Fruit fly (Drosophila melanogaster) whole organism, prepupa: Measurements from ENCODE around the gene CG13060.

ENCODE experiments used
- Blimp-1 ChIP-seq: fragments of 200-800 bp; sonication (Bioruptor generic); optimal IDR thresholded peaks from 3 replicates; lab custom pipeline; 2017; ENCODE audit warnings: missing biosample characterization, missing genetic modification characterization, mild to moderate bottlenecking, moderate library complexity, missing genetic modification reagents
- CG10631 ChIP-seq: fragments of 200-800 bp; sonication (Bioruptor generic); optimal IDR thresholded peaks from 2 replicates; lab custom pipeline; 2016; ENCODE audit warnings: missing biosample characterization, missing genetic modification characterization
- CG10669 ChIP-seq: fragments of 200-800 bp; sonication (Bioruptor generic); optimal IDR thresholded peaks from 3 replicates; lab custom pipeline; 2018; ENCODE audit warnings: missing biosample characterization, mild to moderate bottlenecking, missing genetic modification characterization, moderate library complexity
- CG11294 ChIP-seq: fragments of 200-800 bp; sonication (Bioruptor generic); IDR thresholded peaks from 2 replicates; pipeline ENCODE4 v1.3.6; 2022; ENCODE audit warnings: missing biosample characterization, missing genetic modification characterization
- CG11762 ChIP-seq: fragments of 200-800 bp; sonication (Bioruptor generic); optimal IDR thresholded peaks from 3 replicates; lab custom pipeline; 2016; ENCODE audit warnings: missing biosample characterization, missing genetic modification characterization; ENCODE audit not compliant: insufficient read depth
- CG11902 ChIP-seq: fragments of 200-800 bp; sonication (Bioruptor generic); optimal IDR thresholded peaks from 3 replicates; lab custom pipeline; 2016; ENCODE audit warnings: missing biosample characterization, missing genetic modification characterization
- CG15336 ChIP-seq: fragments of 200-800 bp; sonication (Bioruptor generic); IDR thresholded peaks from 2 replicates; pipeline ENCODE4 v1.3.6; 2022; ENCODE audit warnings: missing biosample characterization, missing genetic modification characterization
- CG1621 ChIP-seq: fragments of 200-800 bp; sonication (Bioruptor generic); optimal IDR thresholded peaks from 3 replicates; lab custom pipeline; 2018; ENCODE audit warnings: missing biosample characterization, mild to moderate bottlenecking, missing genetic modification characterization
- CG16779 ChIP-seq: fragments of 200-800 bp; sonication (Bioruptor generic); optimal IDR thresholded peaks from 3 replicates; lab custom pipeline; 2017; ENCODE audit warnings: missing biosample characterization, mild to moderate bottlenecking, missing genetic modification characterization
- CG31627 ChIP-seq: fragments of 200-800 bp; sonication (Bioruptor generic); optimal IDR thresholded peaks from 3 replicates; lab custom pipeline; 2016; ENCODE audit warnings: missing biosample characterization, missing genetic modification characterization
- CG34406 ChIP-seq: fragments of 200-800 bp; sonication (Bioruptor generic); optimal IDR thresholded peaks from 3 replicates; lab custom pipeline; 2016; ENCODE audit warnings: missing biosample characterization, missing genetic modification characterization
- CG4318 ChIP-seq: fragments of 200-800 bp; sonication (Bioruptor generic); optimal IDR thresholded peaks from 3 replicates; lab custom pipeline; 2017; ENCODE audit warnings: missing biosample characterization, mild to moderate bottlenecking, missing genetic modification characterization
- CG6163 ChIP-seq: fragments of 200-800 bp; sonication (Bioruptor generic); IDR thresholded peaks from 3 replicates; pipeline ENCODE4 v1.3.6; 2022; ENCODE audit warnings: missing biosample characterization, missing genetic modification characterization
- CG6276 ChIP-seq: fragments of 200-800 bp; sonication (Bioruptor generic); optimal IDR thresholded peaks from 2 replicates; lab custom pipeline; 2017; ENCODE audit warnings: missing biosample characterization, mild to moderate bottlenecking, missing genetic modification characterization
- CG6792 ChIP-seq: fragments of 200-800 bp; sonication (Bioruptor generic); optimal IDR thresholded peaks from 3 replicates; lab custom pipeline; 2016; ENCODE audit warnings: missing biosample characterization, missing genetic modification characterization
- CG6808 ChIP-seq: fragments of 200-800 bp; sonication (Bioruptor generic); optimal IDR thresholded peaks from 3 replicates; lab custom pipeline; 2017; ENCODE audit warnings: missing biosample characterization, missing genetic modification characterization, mild to moderate bottlenecking, moderate library complexity, missing genetic modification reagents
- CG6854 ChIP-seq: fragments of 200-800 bp; sonication (Bioruptor generic); optimal IDR thresholded peaks from 2 replicates; lab custom pipeline; 2017; ENCODE audit warnings: missing biosample characterization, mild to moderate bottlenecking, missing genetic modification characterization
- CG7368 ChIP-seq: fragments of 200-800 bp; sonication (Bioruptor generic); optimal IDR thresholded peaks from 3 replicates; lab custom pipeline; 2016; ENCODE audit warnings: missing biosample characterization, missing genetic modification characterization
- CG8119 ChIP-seq: fragments of 200-800 bp; sonication (Bioruptor generic); IDR thresholded peaks from 3 replicates; pipeline ENCODE4 v1.3.6; 2022; ENCODE audit warnings: missing biosample characterization, missing genetic modification characterization
- CG8319 ChIP-seq: fragments of 200-800 bp; sonication (Bioruptor generic); optimal IDR thresholded peaks from 3 replicates; lab custom pipeline; 2016; ENCODE audit warnings: missing biosample characterization, missing genetic modification characterization
- CG8632 ChIP-seq: fragments of 200-800 bp; sonication (Bioruptor generic); optimal IDR thresholded peaks from 3 replicates; lab custom pipeline; 2016; ENCODE audit warnings: missing biosample characterization, missing genetic modification characterization
- CG9139 ChIP-seq: fragments of 200-800 bp; sonication (Bioruptor generic); optimal IDR thresholded peaks from 3 replicates; lab custom pipeline; 2017; ENCODE audit warnings: missing biosample characterization, mild to moderate bottlenecking, missing genetic modification characterization
- Eip75B ChIP-seq: fragments of 200-800 bp; sonication (Bioruptor generic); optimal IDR thresholded peaks from 3 replicates; lab custom pipeline; 2016; ENCODE audit warnings: missing biosample characterization, missing genetic modification characterization
- Eip93F ChIP-seq: fragments of 200-800 bp; sonication (Bioruptor generic); optimal IDR thresholded peaks from 2 replicates; lab custom pipeline; 2016; ENCODE audit warnings: missing biosample characterization, mild to moderate bottlenecking, missing genetic modification characterization
- Ets21C ChIP-seq: fragments of 200-800 bp; sonication (Bioruptor generic); optimal IDR thresholded peaks from 3 replicates; lab custom pipeline; 2016; ENCODE audit warnings: missing biosample characterization, missing genetic modification characterization
- Gug ChIP-seq: fragments of 200-800 bp; sonication (Bioruptor generic); IDR thresholded peaks from 2 replicates; pipeline ENCODE4 v1.3.6; 2022; ENCODE audit warnings: missing biosample characterization, missing genetic modification characterization
- Hr38 ChIP-seq: sonication (Bioruptor generic); optimal IDR thresholded peaks from 2 replicates; lab custom pipeline; 2016; ENCODE audit warnings: missing biosample characterization, missing genetic modification characterization
- Hr39 ChIP-seq: fragments of 200-800 bp; sonication (Bioruptor generic); optimal IDR thresholded peaks from 2 replicates; lab custom pipeline; 2016; ENCODE audit warnings: missing biosample characterization, missing genetic modification characterization
- Hr4 ChIP-seq: fragments of 200-800 bp; sonication (Bioruptor generic); optimal IDR thresholded peaks from 3 replicates; lab custom pipeline; 2016; ENCODE audit warnings: missing biosample characterization, missing genetic modification characterization
- Lpt ChIP-seq: fragments of 200-800 bp; sonication (Bioruptor generic); optimal IDR thresholded peaks from 3 replicates; lab custom pipeline; 2016; ENCODE audit warnings: missing biosample characterization, missing genetic modification characterization
- Met ChIP-seq: fragments of 200-800 bp; sonication (Bioruptor generic); optimal IDR thresholded peaks from 3 replicates; lab custom pipeline; 2016; ENCODE audit warnings: missing biosample characterization, missing genetic modification characterization
- Sox14 ChIP-seq: fragments of 200-800 bp; sonication (Bioruptor generic); optimal IDR thresholded peaks from 3 replicates; lab custom pipeline; 2016; ENCODE audit warnings: missing biosample characterization, missing genetic modification characterization
- Sox15 ChIP-seq: fragments of 200-800 bp; sonication (Bioruptor generic); optimal IDR thresholded peaks from 3 replicates; lab custom pipeline; 2016; ENCODE audit warnings: missing biosample characterization, missing genetic modification characterization
- achi ChIP-seq: fragments of 200-800 bp; sonication (Bioruptor generic); optimal IDR thresholded peaks from 3 replicates; lab custom pipeline; 2016; ENCODE audit warnings: missing biosample characterization, missing genetic modification characterization
- acj6 ChIP-seq: fragments of 200-800 bp; sonication (Bioruptor generic); optimal IDR thresholded peaks from 3 replicates; lab custom pipeline; 2016; ENCODE audit warnings: missing biosample characterization, missing genetic modification characterization
- cyc ChIP-seq: fragments of 200-800 bp; sonication (Bioruptor generic); optimal IDR thresholded peaks from 3 replicates; lab custom pipeline; 2016; ENCODE audit warnings: missing biosample characterization, missing genetic modification characterization
- dac ChIP-seq: fragments of 200-800 bp; sonication (Bioruptor generic); optimal IDR thresholded peaks from 2 replicates; lab custom pipeline; 2017; ENCODE audit warnings: missing biosample characterization, mild to moderate bottlenecking, missing genetic modification characterization
- fkh ChIP-seq: fragments of 200-800 bp; sonication (Bioruptor generic); optimal IDR thresholded peaks from 3 replicates; lab custom pipeline; 2017; ENCODE audit warnings: missing biosample characterization, mild to moderate bottlenecking, missing genetic modification characterization, moderate library complexity
- pdm3 ChIP-seq: fragments of 200-800 bp; sonication (Bioruptor generic); optimal IDR thresholded peaks from 3 replicates; lab custom pipeline; 2016; ENCODE audit warnings: missing biosample characterization, missing genetic modification characterization
- spab ChIP-seq: fragments of 200-800 bp; sonication (Bioruptor generic); optimal IDR thresholded peaks from 2 replicates; lab custom pipeline; 2017; ENCODE audit warnings: missing biosample characterization, mild to moderate bottlenecking, missing genetic modification characterization, missing genetic modification reagents
- svp ChIP-seq: fragments of 200-800 bp; sonication (Bioruptor generic); peaks from one replicate; lab custom pipeline; 2016; ENCODE audit warnings: missing biosample characterization, missing genetic modification characterization
- topi ChIP-seq: fragments of 200-800 bp; sonication (Bioruptor generic); optimal IDR thresholded peaks from 3 replicates; lab custom pipeline; 2016; ENCODE audit warnings: missing biosample characterization, missing genetic modification characterization
- vri ChIP-seq: fragments of 200-800 bp; sonication (Bioruptor generic); optimal IDR thresholded peaks from 3 replicates; lab custom pipeline; 2016; ENCODE audit warnings: missing biosample characterization, mild to moderate bottlenecking, missing genetic modification characterization

Gene CG13060

DNA sequence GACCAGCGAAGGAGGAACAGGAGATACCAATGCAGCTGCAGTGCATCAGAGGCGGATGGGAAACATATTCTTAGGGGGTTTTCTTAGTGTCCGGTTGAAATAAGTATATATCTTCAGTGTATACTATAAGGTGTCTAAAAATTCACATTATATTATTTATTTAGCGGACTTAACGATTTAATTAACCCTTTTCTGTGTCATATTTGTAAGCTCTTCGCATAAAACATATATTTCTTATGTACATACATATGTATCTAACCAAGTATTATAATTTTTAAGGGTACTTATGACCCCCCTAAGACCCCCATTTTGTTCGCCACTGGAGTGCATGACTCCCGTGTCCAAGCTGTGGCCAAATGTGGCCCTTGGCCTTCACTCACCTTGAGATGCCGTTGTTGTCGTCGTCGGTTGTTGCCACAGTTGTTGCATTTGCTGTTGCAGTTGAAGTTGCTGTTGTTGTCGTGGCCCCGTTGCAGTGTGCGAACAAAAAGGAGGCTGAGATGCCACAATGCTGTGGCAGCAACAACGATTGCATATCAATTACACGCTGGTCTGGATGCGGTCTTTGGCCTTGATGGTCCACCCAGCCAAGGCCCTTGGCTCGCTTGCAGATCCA is 41.7 kb downstream of the CG13060 start (continued):
- peak; percentile 93 for TF ChIP-seq CG10631 (GFP tag; lab: Kevin White, UChicago)
- no peak for TF ChIP-seq dac (GFP tag; lab: Kevin White, UChicago)
- peak; percentile 70 for TF ChIP-seq CG11902 (GFP tag; lab: Kevin White, UChicago)
- TF ChIP-seq CG8632 (GFP tag; lab: Kevin White, UChicago): peak; percentile 86
- TF ChIP-seq Eip93F: no peak
- TF ChIP-seq Hr39 (GFP tag; lab: Kevin White, UChicago): peak; percentile 61
- peak; percentile 58 for TF ChIP-seq CG31627 (GFP tag; lab: Kevin White, UChicago)
- peak; percentile 72 for TF ChIP-seq CG7368
- TF ChIP-seq CG11762 (GFP tag; lab: Kevin White, UChicago): peak; percentile 70
- peak; percentile 92 for TF ChIP-seq acj6 (GFP tag; lab: Kevin White, UChicago)
- TF ChIP-seq CG34406 (GFP tag; lab: Kevin White, UChicago): peak; percentile 89
- peak; percentile 74 for TF ChIP-seq Met (GFP tag; lab: Kevin White, UChicago)
- no peak for TF ChIP-seq Hr38 (GFP tag; lab: Kevin White, UChicago)
- TF ChIP-seq vri (GFP tag; lab: Kevin White, UChicago): peak; percentile 22
- peak; percentile 89 for TF ChIP-seq Eip75B (GFP tag; lab: Kevin White, UChicago)
- TF ChIP-seq CG6276 (GFP tag; lab: Kevin White, UChicago): no peak
- TF ChIP-seq svp (GFP tag; lab: Kevin White, UChicago): peak; percentile 89
- TF ChIP-seq Hr4 (GFP tag; lab: Kevin White, UChicago): peak; percentile 48
- peak; percentile 38 for TF ChIP-seq Ets21C (GFP tag; lab: Kevin White, UChicago)
- TF ChIP-seq cyc (GFP tag; lab: Kevin White, UChicago): peak; percentile 70
- TF ChIP-seq spab (GFP tag; lab: Kevin White, UChicago): peak; percentile 95
- TF ChIP-seq CG6792 (GFP tag; lab: Kevin White, UChicago): peak; percentile 84
- TF ChIP-seq Blimp-1 (GFP tag; lab: Kevin White, UChicago): peak; percentile 27
- peak; percentile 84 for TF ChIP-seq pdm3 (GFP tag; lab: Kevin White, UChicago)
- TF ChIP-seq achi (GFP tag; lab: Kevin White, UChicago): peak; percentile 89
- no peak for TF ChIP-seq Gug
- TF ChIP-seq Lpt (GFP tag; lab: Kevin White, UChicago): peak; percentile 39
- no peak for TF ChIP-seq fkh (GFP tag; lab: Kevin White, UChicago)
- TF ChIP-seq CG10669 (GFP tag; lab: Kevin White, UChicago): peak; percentile 89
- TF ChIP-seq CG8119 (GFP tag; lab: Robert Waterston, UW): peak; percentile 72; the same call in 2 of the 3 replicates
- TF ChIP-seq CG11294 (GFP tag; lab: Robert Waterston, UW): peak; percentile 21; the same call in 1 of the 2 replicates
- peak; percentile 79 for TF ChIP-seq topi (GFP tag; lab: Kevin White, UChicago)
- TF ChIP-seq CG6163: peak; percentile 79
- TF ChIP-seq Sox14 (GFP tag; lab: Kevin White, UChicago): peak; percentile 82
- TF ChIP-seq CG9139 (GFP tag; lab: Kevin White, UChicago): peak; percentile 93
- peak; percentile 18 for TF ChIP-seq CG4318
- peak; percentile 47; the same call in 1 of the 2 replicates for TF ChIP-seq CG15336
- TF ChIP-seq CG16779 (tag; lab: Kevin White, UChicago): peak; percentile 83
- TF ChIP-seq CG1621 (tag; lab: Kevin White, UChicago): peak; percentile 91
- peak; percentile 68 for TF ChIP-seq CG6854 (GFP tag; lab: Kevin White, UChicago)
- peak; percentile 79 for TF ChIP-seq CG8319 (GFP tag; lab: Kevin White, UChicago)
- peak; percentile 97 for TF ChIP-seq CG6808 (GFP tag; lab: Kevin White, UChicago)
- peak; percentile 75 for TF ChIP-seq Sox15
